Worm (Caenorhabditis elegans) whole organism, young adult: ENCODE measurements around the gene bud-31.

Experiments
- C17E4.6 ChIP-seq: fragments of 200-800 bp; sonication (Bioruptor generic); IDR thresholded peaks from 2 replicates; pipeline ENCODE4 v1.3.6; 2022; ENCODE audit warnings: missing genetic modification reagents, missing genetic modification characterization, missing compliant biosample characterization
- F33H1.4 ChIP-seq: fragments of 200-800 bp; sonication (Bioruptor generic); IDR thresholded peaks from 2 replicates; pipeline ENCODE4 v1.3.6; 2022; ENCODE audit warnings: missing genetic modification reagents, missing genetic modification characterization, missing compliant biosample characterization
- F57A8.1 ChIP-seq: fragments of 200-800 bp; sonication (Bioruptor generic); optimal IDR thresholded peaks from 2 replicates; lab custom pipeline; 2018; ENCODE audit warnings: mild to moderate bottlenecking, missing genetic modification characterization, moderate library complexity, missing compliant biosample characterization
- K12H6.12 ChIP-seq: fragments of 200-800 bp; sonication (Bioruptor generic); optimal IDR thresholded peaks from 2 replicates; lab custom pipeline; 2018; ENCODE audit warnings: mild to moderate bottlenecking, missing genetic modification characterization, missing compliant biosample characterization
- Y53F4B.3 ChIP-seq: fragments of 200-800 bp; sonication (Bioruptor generic); IDR thresholded peaks from 2 replicates; pipeline ENCODE4 v1.3.6; 2022; ENCODE audit warnings: missing genetic modification reagents, missing genetic modification characterization, missing compliant biosample characterization
- Y67H2A.10 ChIP-seq: fragments of 200-800 bp; sonication (Bioruptor generic); conservative IDR thresholded peaks from 2 replicates; pipeline ENCODE4 v1.3.6; 2022; ENCODE audit warnings: missing genetic modification reagents, missing genetic modification characterization, missing compliant biosample characterization
- Y79H2A.3 ChIP-seq: fragments of 200-800 bp; sonication (Bioruptor generic); conservative IDR thresholded peaks from 2 replicates; pipeline ENCODE4 v1.3.6; 2022; ENCODE audit warnings: missing genetic modification reagents, missing genetic modification characterization, missing compliant biosample characterization
- ZK185.1 ChIP-seq: sonication (generic microtip); optimal IDR thresholded peaks from 2 replicates; lab custom pipeline; 2016; ENCODE audit warnings: mild to moderate bottlenecking, missing genetic modification characterization, missing compliant biosample characterization; ENCODE audit not compliant: poor library complexity, severe bottlenecking
- ama-1 ChIP-seq, 3 experiments: fragments of 150-350 bp in 1 of 3; sonication (generic microtip) in 2 of 3; optimal IDR thresholded peaks; 2 replicates each; lab custom pipeline; 2014 to 2018; ENCODE audit warnings: missing biosample characterization in 2 of 3, missing genetic modification characterization in 2 of 3, missing genetic modification reagents in 2 of 3
- atf-7 ChIP-seq: sonication (generic microtip); optimal IDR thresholded peaks from 2 replicates; lab custom pipeline; 2017; ENCODE audit warnings: mild to moderate bottlenecking, missing genetic modification characterization, missing compliant biosample characterization
- bed-2 ChIP-seq: fragments of 200-800 bp; sonication (Bioruptor generic); IDR thresholded peaks from 2 replicates; pipeline ENCODE4 v1.3.6; 2022; ENCODE audit warnings: missing genetic modification reagents, missing genetic modification characterization, missing compliant biosample characterization
- cebp-1 ChIP-seq, 2 experiments: fragments of 200-800 bp in 1 of 2; sonication (Bioruptor generic) in 1 of 2; sonication (generic microtip) in 1 of 2; IDR thresholded peaks in 1 of 2; optimal IDR thresholded peaks in 1 of 2; 2 replicates each; pipeline versions ENCODE4 v1.3.6 to Lab custom; 2017 to 2022; ENCODE audit warnings: missing compliant biosample characterization in 2 of 2, missing genetic modification characterization in 2 of 2, mild to moderate bottlenecking in 1 of 2, missing genetic modification reagents in 1 of 2, moderate library complexity in 1 of 2
- ceh-27 ChIP-seq: fragments of 200-800 bp; sonication (Bioruptor generic); optimal IDR thresholded peaks from 2 replicates; lab custom pipeline; 2018; ENCODE audit warnings: mild to moderate bottlenecking, missing genetic modification characterization, moderate library complexity, missing compliant biosample characterization
- ceh-40 ChIP-seq: fragments of 200-800 bp; sonication (Bioruptor generic); IDR thresholded peaks from 2 replicates; pipeline ENCODE4 v1.3.6; 2022; ENCODE audit warnings: missing genetic modification characterization, missing compliant biosample characterization
- ceh-79 ChIP-seq: sonication (generic microtip); optimal IDR thresholded peaks from 2 replicates; lab custom pipeline; 2017; ENCODE audit warnings: mild to moderate bottlenecking, missing genetic modification characterization, missing compliant biosample characterization
- ceh-91 ChIP-seq: fragments of 200-800 bp; sonication (Bioruptor generic); IDR thresholded peaks from 2 replicates; pipeline ENCODE4 v1.3.6; 2022; ENCODE audit warnings: missing genetic modification reagents, missing genetic modification characterization, missing compliant biosample characterization
- die-1 ChIP-seq: sonication (generic microtip); optimal IDR thresholded peaks from 2 replicates; lab custom pipeline; 2016; ENCODE audit warnings: missing genotype, mild to moderate bottlenecking, missing genetic modification characterization, missing compliant biosample characterization
- hmg-1.2 ChIP-seq: fragments of 200-800 bp; sonication (Bioruptor generic); IDR thresholded peaks from 2 replicates; pipeline ENCODE4 v1.3.6; 2022; ENCODE audit warnings: missing genetic modification reagents, missing genetic modification characterization, missing compliant biosample characterization
- lag-1 ChIP-seq: fragments of 200-800 bp; sonication (Bioruptor generic); IDR thresholded peaks from 2 replicates; pipeline ENCODE4 v1.3.6; 2022; ENCODE audit warnings: missing genetic modification reagents, missing genetic modification characterization, missing compliant biosample characterization
- lin-26 ChIP-seq: fragments of 200-800 bp; sonication (Bioruptor generic); IDR thresholded peaks from 2 replicates; pipeline ENCODE4 v1.3.6; 2022; ENCODE audit warnings: missing genetic modification reagents, missing genetic modification characterization, missing compliant biosample characterization
- lin-35 ChIP-seq, 3 experiments: fragments of 150-350 bp in 2 of 3; sonication (generic microtip) in 1 of 3; optimal IDR thresholded peaks; 2 replicates each; lab custom pipeline; 2014 to 2018; ENCODE audit warnings: missing biosample characterization in 3 of 3, missing genetic modification characterization in 3 of 3, missing genetic modification reagents in 3 of 3
- lin-40 ChIP-seq: sonication (generic microtip); optimal IDR thresholded peaks from 2 replicates; lab custom pipeline; 2016; ENCODE audit warnings: missing genetic modification characterization, mild to moderate bottlenecking, missing compliant biosample characterization, missing genotype, missing genetic modification reagents
- lin-54 ChIP-seq: fragments of 200-800 bp; sonication (Bioruptor generic); optimal IDR thresholded peaks from 2 replicates; lab custom pipeline; 2018; ENCODE audit warnings: mild to moderate bottlenecking, missing genetic modification characterization, missing compliant biosample characterization
- madf-8 ChIP-seq: fragments of 200-800 bp; sonication (Bioruptor generic); conservative IDR thresholded peaks from 2 replicates; pipeline ENCODE4 v1.3.6; 2022; ENCODE audit warnings: missing genetic modification reagents, missing genetic modification characterization, missing compliant biosample characterization
- nfyb-1 ChIP-seq: fragments of 200-800 bp; sonication (Bioruptor generic); IDR thresholded peaks from 2 replicates; pipeline ENCODE4 v1.3.6; 2022; ENCODE audit warnings: missing genetic modification reagents, missing genetic modification characterization, missing compliant biosample characterization
- nhr-120 ChIP-seq: fragments of 200-800 bp; sonication (Bioruptor generic); IDR thresholded peaks from 2 replicates; pipeline ENCODE4 v1.3.6; 2022; ENCODE audit warnings: missing genetic modification characterization, missing compliant biosample characterization
- nhr-179 ChIP-seq: sonication (generic microtip); optimal IDR thresholded peaks from 2 replicates; lab custom pipeline; 2016; ENCODE audit warnings: mild to moderate bottlenecking, missing genetic modification characterization, missing compliant biosample characterization
- snpc-3.4 ChIP-seq: sonication (generic microtip); optimal IDR thresholded peaks from 2 replicates; lab custom pipeline; 2017; ENCODE audit warnings: missing genetic modification characterization, mild to moderate bottlenecking, missing compliant biosample characterization, antibody characterized with exemption, moderate library complexity, missing genotype, missing genetic modification reagents
- somi-1 ChIP-seq: fragments of 200-800 bp; sonication (Bioruptor generic); optimal IDR thresholded peaks from 2 replicates; lab custom pipeline; 2018; ENCODE audit warnings: mild to moderate bottlenecking, missing genetic modification characterization, missing compliant biosample characterization
- tbp1 ChIP-seq: fragments of 200-800 bp; sonication (Bioruptor generic); optimal IDR thresholded peaks from 2 replicates; lab custom pipeline; 2018; ENCODE audit warnings: mild to moderate bottlenecking, missing genetic modification characterization, missing compliant biosample characterization
- zfh-2 ChIP-seq: fragments of 200-800 bp; sonication (Bioruptor generic); conservative IDR thresholded peaks from 2 replicates; pipeline ENCODE4 v1.3.6; 2022; ENCODE audit warnings: missing genetic modification reagents, missing genetic modification characterization, missing compliant biosample characterization
- ztf-18 ChIP-seq: sonication (generic microtip); optimal IDR thresholded peaks from 2 replicates; lab custom pipeline; 2016; ENCODE audit warnings: missing genotype, mild to moderate bottlenecking, missing genetic modification characterization, missing compliant biosample characterization

bud-31 gene

DNA sequence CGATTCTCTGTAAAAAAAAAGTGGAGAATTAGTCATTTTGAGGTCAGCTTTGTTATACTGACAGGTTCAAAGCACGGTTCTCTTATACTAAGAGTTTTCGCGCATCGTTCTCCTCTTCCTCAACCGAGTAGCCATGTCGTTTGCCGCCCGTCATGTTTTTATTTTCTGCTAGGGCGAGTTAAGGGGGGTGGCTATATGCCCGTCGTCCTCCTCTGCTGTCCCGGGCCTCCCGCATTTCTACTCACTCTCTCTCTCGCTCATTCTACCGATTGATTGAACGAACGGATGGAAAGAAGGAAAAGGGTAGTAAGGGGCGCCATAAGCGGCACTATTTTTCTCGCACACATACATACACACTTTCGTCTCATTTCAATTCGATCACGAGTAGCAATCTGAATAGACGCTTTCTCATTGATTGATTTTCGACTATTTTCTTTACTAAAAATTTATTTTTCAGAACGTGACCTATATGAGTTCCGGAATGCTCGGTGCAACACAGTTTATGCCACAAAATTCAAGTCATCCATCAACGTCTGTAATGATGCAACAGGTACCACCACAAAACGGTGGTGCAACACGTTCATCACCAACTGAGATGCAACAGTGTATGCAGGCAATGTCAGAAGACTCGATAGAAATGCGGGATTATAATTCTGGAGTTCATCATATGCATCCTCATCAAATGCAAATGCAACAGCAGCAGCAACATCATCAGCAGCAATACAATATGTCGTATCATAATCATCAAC is 9.0 kb upstream of the bud-31 start:
- no peak for TF ChIP-seq atf-7 (tag; lab: Kevin White, UChicago)
- no peak for TF ChIP-seq Y79H2A.3 (GFP tag; lab: Robert Waterston, UW)
- peak in 1 of 3 experiments; percentile 25 for TF ChIP-seq lin-35 (GFP tag; optimal IDR thresholded peaks at IDR 0.05; lab: Kevin White, UChicago)
- TF ChIP-seq somi-1, result no peak
- no peak for TF ChIP-seq snpc-3.4

DNA sequence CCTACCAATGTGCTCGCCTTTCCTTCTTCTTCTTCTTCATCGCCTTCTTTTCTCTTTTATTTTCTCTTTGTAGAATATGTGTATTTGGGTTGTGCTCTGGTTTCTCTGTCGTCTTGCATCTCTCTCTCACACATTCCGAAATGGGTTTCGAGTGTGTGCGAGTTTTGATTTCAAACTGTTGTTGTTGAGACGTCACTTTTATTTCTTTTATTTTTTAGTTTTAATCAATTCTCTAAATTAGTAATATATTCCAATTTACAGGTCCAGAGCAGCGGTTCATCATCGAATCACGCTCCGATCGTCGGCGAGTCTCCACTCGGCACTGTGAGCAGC is 8.3 kb upstream of the bud-31 start:
- TF ChIP-seq C17E4.6 (GFP tag; lab: Robert Waterston, UW) (no peak), atf-7 (tag; lab: Kevin White, UChicago) (peak; percentile 40)

DNA sequence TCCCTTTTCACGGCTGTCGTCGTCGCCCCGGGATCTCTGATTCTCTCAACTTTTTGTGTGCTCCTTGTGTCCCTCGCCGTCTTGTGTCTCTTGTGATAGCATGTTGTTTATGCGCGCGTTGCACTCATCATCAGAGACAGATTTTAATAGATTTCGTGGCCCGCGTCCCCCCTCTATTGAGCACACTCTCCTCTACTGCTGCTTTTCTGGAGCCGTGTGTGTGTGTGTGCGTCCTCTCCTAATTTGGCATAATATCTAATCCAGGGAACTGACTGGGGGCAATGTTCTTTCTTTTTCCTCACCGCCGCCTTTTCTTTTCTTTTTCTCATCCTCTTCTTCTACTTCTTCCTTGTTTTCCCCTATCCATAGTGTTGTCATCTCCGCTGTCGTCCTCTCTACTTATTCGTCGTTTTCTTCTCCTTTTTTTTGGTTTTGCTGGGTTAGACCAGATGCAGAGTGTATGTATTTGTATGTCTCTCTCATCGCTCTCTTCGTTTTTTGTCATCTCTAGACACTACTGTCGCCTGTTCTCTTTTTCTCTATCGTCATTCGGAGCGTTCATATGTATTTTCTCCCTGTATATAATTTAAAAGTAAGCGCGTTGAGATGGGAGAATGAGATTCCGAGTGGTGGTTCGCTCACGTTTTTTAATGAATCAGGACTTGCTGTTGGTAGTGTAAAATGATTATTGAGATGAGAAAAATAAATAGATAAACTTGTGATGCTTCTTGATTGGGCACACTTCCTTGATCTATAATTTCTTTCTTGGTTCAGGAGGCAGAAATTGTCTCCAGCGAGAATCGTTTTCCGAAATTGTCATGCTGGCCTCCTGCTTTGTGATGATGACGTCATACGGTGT is 7.7 kb upstream of the bud-31 start:
- peak; percentile 11 for TF ChIP-seq die-1 (tag; lab: Kevin White, UChicago)
- TF ChIP-seq lin-40 (tag; lab: Kevin White, UChicago), result no peak
- no peak for TF ChIP-seq madf-8
- TF ChIP-seq lin-26 (GFP tag; lab: Robert Waterston, UW), result 0 out of 2 replicates have a peak, but pooled peaks have one; percentile 57
- no peak for TF ChIP-seq Y53F4B.3 (GFP tag; lab: Robert Waterston, UW)
- no peak for TF ChIP-seq tbp1 (GFP tag; lab: Kevin White, UChicago)
- TF ChIP-seq zfh-2 (GFP tag; lab: Robert Waterston, UW), result peak; percentile 83
- TF ChIP-seq ceh-79, result no peak
- no peak for TF ChIP-seq ceh-91 (GFP tag; lab: Robert Waterston, UW)
- TF ChIP-seq ztf-18 (tag; lab: Kevin White, UChicago), result no peak
- no peak for TF ChIP-seq bed-2 (GFP tag; lab: Robert Waterston, UW)
- TF ChIP-seq hmg-1.2 (GFP tag; lab: Robert Waterston, UW), result peak; percentile 43; the same call in 1 of the 2 replicates
- TF ChIP-seq F33H1.4 (GFP tag; lab: Robert Waterston, UW), result no peak
- TF ChIP-seq nhr-179 (tag; lab: Kevin White, UChicago), result no peak
- TF ChIP-seq Y67H2A.10 (GFP tag; lab: Robert Waterston, UW), result no peak
- TF ChIP-seq lin-54 (GFP tag; lab: Kevin White, UChicago), result no peak
- no peak for TF ChIP-seq lag-1
- TF ChIP-seq ceh-40 (GFP tag; lab: Robert Waterston, UW), result no peak
- TF ChIP-seq nfyb-1, result 0 out of 2 replicates have a peak, but pooled peaks have one; percentile 19
- TF ChIP-seq ceh-27, result peak; percentile 38
- no peak for TF ChIP-seq nhr-120
- no peak for TF ChIP-seq ZK185.1 (tag; lab: Kevin White, UChicago)
- TF ChIP-seq somi-1, result peak; percentile 38
- TF ChIP-seq ama-1 (optimal IDR thresholded peaks at IDR 0.05; lab: Kevin White, UChicago), result no peak
- no peak for TF ChIP-seq ama-1 (GFP tag; optimal IDR thresholded peaks at IDR 0.05; lab: Kevin White, UChicago)
- TF ChIP-seq K12H6.12 (tag; lab: Kevin White, UChicago), result peak; percentile 51
- no peak for TF ChIP-seq F57A8.1 (GFP tag; lab: Kevin White, UChicago)
- no peak for TF ChIP-seq cebp-1 (GFP tag; IDR thresholded peaks at IDR 0.05; lab: Robert Waterston, UW)
- TF ChIP-seq cebp-1 (tag; optimal IDR thresholded peaks at IDR 0.05; lab: Kevin White, UChicago), result peak; percentile 36
- TF ChIP-seq, all 124 proteins: peak for 9
